Worm (Caenorhabditis elegans): ENCODE results near the gene T01D1.3.

- no peak for TF ChIP-seq skn-1 (tag; optimal IDR thresholded peaks at IDR 0.05)
- no peak for TF ChIP-seq unc-39 (tag; optimal IDR thresholded peaks at IDR 0.05)
- TF ChIP-seq hmg-1.1 (GFP tag; IDR thresholded peaks at IDR 0.05), result no peak
- no peak for TF ChIP-seq ama-1 (optimal IDR thresholded peaks at IDR 0.05)
- no peak for TF ChIP-seq egl-27 (tag; optimal IDR thresholded peaks at IDR 0.05)
- no peak for TF ChIP-seq aly-2 (tag; optimal IDR thresholded peaks at IDR 0.05)
Observed at ce11 chrII:178993-179392, 3.2 kb upstream of the T01D1.3 start, which contains the start of gene T01D1.4.

All from whole organism, L4 larva.